Worm (Caenorhabditis elegans): Measurements from ENCODE around the gene lgg-2.

The lgg-2 gene

ce11 chrIV:10909206-10909605 lies 26.5 kb downstream of the lgg-2 start, which contains the start of gene ZK596.2:
TSS of gene ZK596.2 (minus strand) at chrIV:10909306.
- TF ChIP-seq gei-17 (GFP tag; optimal IDR thresholded peaks at IDR 0.05) = no peak

ce11 chrIV:10904282-10904681 lies 31.4 kb downstream of the lgg-2 start, which contains the start of gene ZK596.3:
TSS of gene ZK596.3 (minus strand) at chrIV:10904382.
- TF ChIP-seq ceh-79 (tag; optimal IDR thresholded peaks at IDR 0.05) = no peak

- TF ChIP-seq bed-2 (GFP tag; IDR thresholded peaks at IDR 0.05) = no peak
- TF ChIP-seq fkh-3 (tag; optimal IDR thresholded peaks at IDR 0.05) = no peak
- no peak for TF ChIP-seq nhr-179 (tag; optimal IDR thresholded peaks at IDR 0.05)
- no peak for TF ChIP-seq C06A6.2 (GFP tag; conservative IDR thresholded peaks at IDR 0.05)
- no peak for TF ChIP-seq nfyb-1 (GFP tag; IDR thresholded peaks at IDR 0.05)
These were observed 33.2 kb downstream of the lgg-2 start for ce11 chrIV:10902476-10902875.

- TF ChIP-seq sea-2 (GFP tag; IDR thresholded peaks at IDR 0.05) (no peak), xnd-1 (tag; optimal IDR thresholded peaks at IDR 0.05) (no peak), hlh-26 (GFP tag; conservative IDR thresholded peaks at IDR 0.05) (no peak), F52B5.7 (tag; optimal IDR thresholded peaks at IDR 0.05) (no peak), mxl-1 (tag; optimal IDR thresholded peaks at IDR 0.05) (no peak)
These were observed 35.6 kb downstream of the lgg-2 start, which contains the start of gene srlf-30 for ce11 chrIV:10900083-10900482. TSS of gene srlf-30 (plus strand) at chrIV:10900383.

- TF ChIP-seq athp-1 (tag; optimal IDR thresholded peaks at IDR 0.05) = no peak
- no peak for TF ChIP-seq F39B2.1 (GFP tag; IDR thresholded peaks at IDR 0.05)
- TF ChIP-seq F37B4.10 (GFP tag; IDR thresholded peaks at IDR 0.05) = no peak
- TF ChIP-seq repo-1 (tag; optimal IDR thresholded peaks at IDR 0.05) = no peak
- no peak for TF ChIP-seq Y79H2A.3 (GFP tag; conservative IDR thresholded peaks at IDR 0.05)
- no peak for TF ChIP-seq let-526 (GFP tag; IDR thresholded peaks at IDR 0.05)
- no peak for TF ChIP-seq ccch-3 (GFP tag; optimal IDR thresholded peaks at IDR 0.05)
These were observed 36.6 kb downstream of the lgg-2 start, which contains the start of the genes F13E9.9 and F13E9.19 for ce11 chrIV:10899091-10899490. TSS of gene F13E9.9 (minus strand) at chrIV:10899191. TSS of gene F13E9.19 (plus strand) at chrIV:10899406.

- TF ChIP-seq lag-1 (GFP tag; IDR thresholded peaks at IDR 0.05) = no peak
- TF ChIP-seq lsy-27 (tag; optimal IDR thresholded peaks at IDR 0.05; ENCODE audit: borderline replicate concordance, insufficient read depth) = no peak
- TF ChIP-seq Y95B8A.8 (GFP tag; IDR thresholded peaks at IDR 0.05) = no peak
- no peak for TF ChIP-seq hlh-26 (GFP tag; conservative IDR thresholded peaks at IDR 0.05)
- no peak for TF ChIP-seq ceh-100 (GFP tag; IDR thresholded peaks at IDR 0.05)
- no peak for TF ChIP-seq ceh-91 (GFP tag; IDR thresholded peaks at IDR 0.05)
- no peak for TF ChIP-seq F10E7.11 (tag; optimal IDR thresholded peaks at IDR 0.05)
These were observed 37.5 kb downstream of the lgg-2 start for ce11 chrIV:10898160-10898559.

ce11 chrIV:10896512-10896911 lies 39.2 kb downstream of the lgg-2 start, which contains the start of gene srlf-13:
TSS of gene srlf-13 (minus strand) at chrIV:10896612.
- TF ChIP-seq ZK185.1 (tag; optimal IDR thresholded peaks at IDR 0.05; ENCODE audit: poor library complexity, severe bottlenecking) = no peak
- TF ChIP-seq lsl-1 (GFP tag; optimal IDR thresholded peaks at IDR 0.05) = no peak
- TF ChIP-seq ceh-100 (GFP tag; IDR thresholded peaks at IDR 0.05) = no peak
- TF ChIP-seq cebp-2 (GFP tag; IDR thresholded peaks at IDR 0.05) = no peak
- TF ChIP-seq ceh-79 (tag; optimal IDR thresholded peaks at IDR 0.05) = no peak
- no peak for TF ChIP-seq hlh-12 (tag; optimal IDR thresholded peaks at IDR 0.05)
- TF ChIP-seq mcd-1 (GFP tag; IDR thresholded peaks at IDR 0.05) = no peak

Measured in whole organism, young adult.